Fruit fly (Drosophila melanogaster) whole organism, prepupa: Measurements from ENCODE around the gene Alh.

Source experiments
- CG16779 ChIP-seq: fragments of 200-800 bp; sonication (Bioruptor generic); optimal IDR thresholded peaks from 3 replicates; lab custom pipeline; 2017; ENCODE audit warnings: missing biosample characterization, mild to moderate bottlenecking, missing genetic modification characterization
- CG7368 ChIP-seq: fragments of 200-800 bp; sonication (Bioruptor generic); optimal IDR thresholded peaks from 3 replicates; lab custom pipeline; 2016; ENCODE audit warnings: missing biosample characterization, missing genetic modification characterization
- CG9139 ChIP-seq: fragments of 200-800 bp; sonication (Bioruptor generic); optimal IDR thresholded peaks from 3 replicates; lab custom pipeline; 2017; ENCODE audit warnings: missing biosample characterization, mild to moderate bottlenecking, missing genetic modification characterization
- Hr4 ChIP-seq: fragments of 200-800 bp; sonication (Bioruptor generic); optimal IDR thresholded peaks from 3 replicates; lab custom pipeline; 2016; ENCODE audit warnings: missing biosample characterization, missing genetic modification characterization
- fkh ChIP-seq: fragments of 200-800 bp; sonication (Bioruptor generic); optimal IDR thresholded peaks from 3 replicates; lab custom pipeline; 2017; ENCODE audit warnings: missing biosample characterization, mild to moderate bottlenecking, missing genetic modification characterization, moderate library complexity
- pdm3 ChIP-seq: fragments of 200-800 bp; sonication (Bioruptor generic); optimal IDR thresholded peaks from 3 replicates; lab custom pipeline; 2016; ENCODE audit warnings: missing biosample characterization, missing genetic modification characterization
- salr ChIP-seq, 2 experiments: fragments of 200-800 bp; sonication (Bioruptor generic); optimal IDR thresholded peaks; 3 replicates each; lab custom pipeline; 2016 to 2018; ENCODE audit warnings: missing biosample characterization in 2 of 2, missing genetic modification characterization in 2 of 2, mild to moderate bottlenecking in 1 of 2

- no peak for TF ChIP-seq pdm3 (GFP tag; lab: Kevin White, UChicago)
- no peak for TF ChIP-seq fkh (GFP tag; lab: Kevin White, UChicago)
- no peak for TF ChIP-seq Hr4 (GFP tag; lab: Kevin White, UChicago)
- no peak for TF ChIP-seq CG7368 (GFP tag; lab: Kevin White, UChicago)
- no peak for TF ChIP-seq CG9139
- TF ChIP-seq salr (GFP tag; optimal IDR thresholded peaks at IDR 0.05; lab: Kevin White, UChicago): no peak
- no peak for TF ChIP-seq CG16779 (tag; lab: Kevin White, UChicago)
Measured at dm6 chr3R:7123073-7123572, 862 bp downstream of the Alh start.
